Worm (Caenorhabditis elegans) whole organism, L3 larva: ENCODE data around the gene nas-10.

ENCODE experiments used
- ZK546.5 ChIP-seq: sonication (generic microtip); optimal IDR thresholded peaks from 2 replicates; lab custom pipeline; 2017; ENCODE audit warnings: missing biosample characterization, missing genetic modification characterization
- aly-2 ChIP-seq: fragments of 150-350 bp; optimal IDR thresholded peaks from 2 replicates; lab custom pipeline; 2014; ENCODE audit warnings: missing biosample characterization, missing genetic modification characterization
- ceh-16 ChIP-seq: sonication (generic microtip); optimal IDR thresholded peaks from 2 replicates; lab custom pipeline; 2017; ENCODE audit warnings: missing biosample characterization, missing genetic modification characterization
- ceh-28 ChIP-seq: fragments of 150-350 bp; optimal IDR thresholded peaks from 2 replicates; lab custom pipeline; 2014; ENCODE audit warnings: missing biosample characterization, missing genetic modification reagents, missing genetic modification characterization
- ceh-9 ChIP-seq: sonication (generic microtip); optimal IDR thresholded peaks from 2 replicates; lab custom pipeline; 2018; ENCODE audit warnings: missing biosample characterization, missing genetic modification characterization
- daf-12 ChIP-seq: fragments of 150-350 bp; optimal IDR thresholded peaks from 2 replicates; lab custom pipeline; 2014; ENCODE audit warnings: missing biosample characterization, missing genetic modification reagents, missing genetic modification characterization
- egl-27 ChIP-seq: sonication (generic microtip); optimal IDR thresholded peaks from 4 replicates; lab custom pipeline; 2017; ENCODE audit warnings: missing biosample characterization, missing genetic modification reagents, missing genetic modification characterization
- egl-5 ChIP-seq: fragments of 150-350 bp; optimal IDR thresholded peaks from 2 replicates; lab custom pipeline; 2017; ENCODE audit warnings: missing biosample characterization, missing genetic modification reagents, missing genetic modification characterization, inconsistent platforms
- elt-1 ChIP-seq: fragments of 150-350 bp; optimal IDR thresholded peaks from 2 replicates; lab custom pipeline; 2014; ENCODE audit warnings: missing biosample characterization, missing genetic modification characterization
- elt-2 ChIP-seq: sonication (generic microtip); optimal IDR thresholded peaks from 2 replicates; lab custom pipeline; 2016; ENCODE audit warnings: missing genetic modification reagents, mild to moderate bottlenecking, missing genetic modification characterization, missing compliant biosample characterization
- elt-3 ChIP-seq, 3 experiments: fragments of 150-350 bp in 1 of 3; sonication (generic microtip) in 2 of 3; optimal IDR thresholded peaks; 2 replicates in 2 of 3; 4 replicates in 1 of 3; lab custom pipeline; 2014 to 2017; ENCODE audit warnings: missing biosample characterization in 3 of 3, missing genetic modification characterization in 3 of 3
- eor-1 ChIP-seq, 2 experiments: fragments of 150-350 bp; optimal IDR thresholded peaks; 2 replicates each; lab custom pipeline; 2014 to 2018; ENCODE audit warnings: missing biosample characterization in 2 of 2, missing genetic modification characterization in 2 of 2
- fkh-10 ChIP-seq: sonication (generic microtip); optimal IDR thresholded peaks from 2 replicates; lab custom pipeline; 2017; ENCODE audit warnings: missing biosample characterization, missing genetic modification reagents, missing genetic modification characterization
- fkh-2 ChIP-seq: fragments of 150-350 bp; optimal IDR thresholded peaks from 2 replicates; lab custom pipeline; 2014; ENCODE audit warnings: missing biosample characterization, missing genetic modification reagents, missing genetic modification characterization
- hmg-11 ChIP-seq: sonication (generic microtip); optimal IDR thresholded peaks from 2 replicates; lab custom pipeline; 2016; ENCODE audit warnings: missing genetic modification characterization, missing compliant biosample characterization
- lin-15B ChIP-seq: fragments of 150-350 bp; optimal IDR thresholded peaks from 2 replicates; lab custom pipeline; 2014; ENCODE audit warnings: missing biosample characterization, missing genetic modification characterization
- lin-39 ChIP-seq: fragments of 150-350 bp; optimal IDR thresholded peaks from 2 replicates; lab custom pipeline; 2018; ENCODE audit warnings: missing biosample characterization, missing genetic modification reagents, missing genetic modification characterization
- lsy-12 ChIP-seq: sonication (generic microtip); optimal IDR thresholded peaks from 2 replicates; lab custom pipeline; 2016; ENCODE audit warnings: mild to moderate bottlenecking, missing genetic modification characterization, missing compliant biosample characterization
- mdl-1 ChIP-seq: fragments of 150-350 bp; optimal IDR thresholded peaks from 2 replicates; lab custom pipeline; 2014; ENCODE audit warnings: missing biosample characterization, missing genetic modification characterization
- mml-1 ChIP-seq: fragments of 150-350 bp; sonication (generic microtip); optimal IDR thresholded peaks from 3 replicates; lab custom pipeline; 2014; ENCODE audit warnings: missing biosample characterization, missing genetic modification characterization
- nhr-11 ChIP-seq: fragments of 150-350 bp; optimal IDR thresholded peaks from 2 replicates; lab custom pipeline; 2014; ENCODE audit warnings: missing biosample characterization, missing genetic modification characterization
- nhr-12 ChIP-seq: fragments of 150-350 bp; optimal IDR thresholded peaks from 2 replicates; lab custom pipeline; 2014; ENCODE audit warnings: missing biosample characterization, missing genetic modification characterization
- nhr-23 ChIP-seq: fragments of 150-350 bp; optimal IDR thresholded peaks from 2 replicates; lab custom pipeline; 2014; ENCODE audit warnings: missing biosample characterization, missing genetic modification reagents, missing genetic modification characterization
- nhr-28 ChIP-seq: fragments of 150-350 bp; optimal IDR thresholded peaks from 2 replicates; lab custom pipeline; 2014; ENCODE audit warnings: missing biosample characterization, missing genetic modification characterization
- nhr-43 ChIP-seq: sonication (generic microtip); optimal IDR thresholded peaks from 2 replicates; lab custom pipeline; 2016; ENCODE audit warnings: mild to moderate bottlenecking, missing genetic modification characterization, missing compliant biosample characterization; ENCODE audit not compliant: poor library complexity, severe bottlenecking
- nhr-67 ChIP-seq: fragments of 150-350 bp; optimal IDR thresholded peaks from 2 replicates; lab custom pipeline; 2014; ENCODE audit warnings: missing biosample characterization, missing genetic modification characterization
- nhr-76 ChIP-seq: fragments of 150-350 bp; sonication (generic microtip); optimal IDR thresholded peaks from 5 replicates; lab custom pipeline; 2014; ENCODE audit warnings: missing biosample characterization, missing genetic modification characterization
- nhr-77 ChIP-seq: fragments of 150-350 bp; optimal IDR thresholded peaks from 2 replicates; lab custom pipeline; 2014; ENCODE audit warnings: missing biosample characterization, missing genetic modification characterization
- pha-4 ChIP-seq: fragments of 150-350 bp; optimal IDR thresholded peaks from 2 replicates; lab custom pipeline; 2014; ENCODE audit warnings: missing biosample characterization, missing genetic modification reagents, missing genetic modification characterization
- pqm-1 ChIP-seq: fragments of 150-350 bp; optimal IDR thresholded peaks from 2 replicates; lab custom pipeline; 2017; ENCODE audit warnings: missing biosample characterization, missing genetic modification characterization, inconsistent platforms
- skn-1 ChIP-seq: fragments of 150-350 bp; optimal IDR thresholded peaks from 2 replicates; lab custom pipeline; 2014; ENCODE audit warnings: missing biosample characterization, missing genetic modification characterization
- snpc-4 ChIP-seq: fragments of 150-350 bp; optimal IDR thresholded peaks from 2 replicates; lab custom pipeline; 2014; ENCODE audit warnings: missing biosample characterization, missing genetic modification characterization
- unc-39 ChIP-seq: sonication (generic microtip); optimal IDR thresholded peaks from 4 replicates; lab custom pipeline; 2017; ENCODE audit warnings: missing biosample characterization, missing genetic modification characterization
- unc-62 ChIP-seq: fragments of 150-350 bp; sonication (generic microtip); optimal IDR thresholded peaks from 4 replicates; lab custom pipeline; 2014; ENCODE audit warnings: missing biosample characterization, missing genetic modification reagents, missing genetic modification characterization
- zag-1 ChIP-seq: fragments of 150-350 bp; optimal IDR thresholded peaks from 2 replicates; lab custom pipeline; 2014; ENCODE audit warnings: missing biosample characterization, missing genetic modification characterization
- ztf-11 ChIP-seq: fragments of 150-350 bp; optimal IDR thresholded peaks from 2 replicates; lab custom pipeline; 2014; ENCODE audit warnings: missing biosample characterization, missing genetic modification characterization

The nas-10 gene

ce11 chrX:10928948-10929563, 34.2 kb downstream of the nas-10 start, which contains the start of gene dgn-1:
Gene dgn-1 (minus strand): TSS chrX:10928998.
- TF ChIP-seq nhr-12 (tag; lab: Kevin White, UChicago) (no peak), elt-2 (tag; lab: Kevin White, UChicago) (peak; percentile 56), pha-4 (tag; lab: Kevin White, UChicago) (peak; percentile 26), lsy-12 (no peak)

ce11 chrX:10927136-10927535, 36.2 kb downstream of the nas-10 start:
- TF ChIP-seq nhr-11 (tag; lab: Kevin White, UChicago), result no peak
- no peak for TF ChIP-seq mml-1 (tag; lab: Kevin White, UChicago)
- TF ChIP-seq fkh-10, result no peak
- TF ChIP-seq nhr-12 (tag; lab: Kevin White, UChicago), result no peak
- TF ChIP-seq elt-1, result no peak
- TF ChIP-seq hmg-11, result no peak
- TF ChIP-seq eor-1 (tag; optimal IDR thresholded peaks at IDR 0.05; lab: Kevin White, UChicago), result no peak
- TF ChIP-seq ceh-16 (tag; lab: Kevin White, UChicago), result no peak
- TF ChIP-seq ceh-9 (tag; lab: Kevin White, UChicago), result no peak
- TF ChIP-seq lin-15B, result no peak
- TF ChIP-seq egl-5 (tag; lab: Kevin White, UChicago), result no peak
- TF ChIP-seq nhr-43 (tag; lab: Kevin White, UChicago), result no peak
- no peak for TF ChIP-seq elt-2 (tag; lab: Kevin White, UChicago)
- TF ChIP-seq ceh-28 (tag; lab: Kevin White, UChicago), result no peak
- no peak for TF ChIP-seq unc-39 (tag; lab: Kevin White, UChicago)
- no peak for TF ChIP-seq nhr-76 (tag; lab: Kevin White, UChicago)

- no peak for TF ChIP-seq ceh-9 (tag; lab: Kevin White, UChicago)
- no peak for TF ChIP-seq mdl-1 (tag; lab: Kevin White, UChicago)
- no peak for TF ChIP-seq pqm-1 (tag; lab: Kevin White, UChicago)
- no peak for TF ChIP-seq unc-62
- TF ChIP-seq nhr-67 (tag; lab: Kevin White, UChicago), result no peak
- TF ChIP-seq lin-39, result no peak
- no peak for TF ChIP-seq nhr-28
- TF ChIP-seq nhr-77, result no peak
- no peak for TF ChIP-seq nhr-43 (tag; lab: Kevin White, UChicago)
- TF ChIP-seq snpc-4 (tag; lab: Kevin White, UChicago), result no peak
- TF ChIP-seq lsy-12, result no peak
- no peak for TF ChIP-seq nhr-23 (tag; lab: Kevin White, UChicago)
- TF ChIP-seq unc-39 (tag; lab: Kevin White, UChicago), result no peak
- TF ChIP-seq ztf-11 (tag; lab: Kevin White, UChicago), result no peak
- no peak for TF ChIP-seq elt-3 (tag; optimal IDR thresholded peaks at IDR 0.05; lab: Kevin White, UChicago)
Measured at ce11 chrX:10924031-10924430, 39.3 kb downstream of the nas-10 start.

- no peak for TF ChIP-seq egl-27
- no peak for TF ChIP-seq hmg-11
- no peak for TF ChIP-seq egl-5 (tag; lab: Kevin White, UChicago)
- no peak for TF ChIP-seq daf-12 (tag; lab: Kevin White, UChicago)
- no peak for TF ChIP-seq aly-2
- no peak for TF ChIP-seq nhr-67 (tag; lab: Kevin White, UChicago)
- no peak for TF ChIP-seq ceh-9 (tag; lab: Kevin White, UChicago)
- no peak for TF ChIP-seq fkh-2
- TF ChIP-seq nhr-28, result no peak
- TF ChIP-seq lin-15B, result no peak
- TF ChIP-seq lsy-12, result no peak
- no peak for TF ChIP-seq nhr-76 (tag; lab: Kevin White, UChicago)
- no peak for TF ChIP-seq zag-1
- no peak for TF ChIP-seq nhr-11 (tag; lab: Kevin White, UChicago)
- TF ChIP-seq pha-4 (tag; lab: Kevin White, UChicago), result no peak
- TF ChIP-seq elt-3 (tag; optimal IDR thresholded peaks at IDR 0.05; lab: Kevin White, UChicago), result no peak
- TF ChIP-seq fkh-10, result no peak
- no peak for TF ChIP-seq skn-1 (tag; lab: Kevin White, UChicago)
- TF ChIP-seq ZK546.5, result no peak
- TF ChIP-seq mml-1 (tag; lab: Kevin White, UChicago), result no peak
Measured at ce11 chrX:10919613-10920012, 43.7 kb downstream of the nas-10 start, which contains the start of gene nstp-9. Gene nstp-9 (minus strand): TSS chrX:10919713.
